Worm (Caenorhabditis elegans) whole organism, late embryonic: ENCODE measurements around the gene F49C5.9.

Experiments used
- C38D4.7 ChIP-seq: fragments of 200-800 bp; sonication (Bioruptor generic); optimal IDR thresholded peaks from 2 replicates; lab custom pipeline; 2018; ENCODE audit warnings: mild to moderate bottlenecking, missing genetic modification characterization, moderate library complexity, missing compliant biosample characterization
- K02D7.2 ChIP-seq: sonication (generic microtip); optimal IDR thresholded peaks from 2 replicates; lab custom pipeline; 2017; ENCODE audit warnings: mild to moderate bottlenecking, missing genetic modification characterization, missing compliant biosample characterization
- T23F11.4 ChIP-seq: fragments of 200-800 bp; sonication (Bioruptor generic); optimal IDR thresholded peaks from 2 replicates; lab custom pipeline; 2018; ENCODE audit warnings: mild to moderate bottlenecking, missing genetic modification characterization, missing compliant biosample characterization
- Y22D7AL.16 ChIP-seq: sonication (generic microtip); optimal IDR thresholded peaks from 2 replicates; lab custom pipeline; 2016; ENCODE audit warnings: missing genetic modification characterization, missing compliant biosample characterization
- ama-1 ChIP-seq: fragments of 150-350 bp; optimal IDR thresholded peaks from 2 replicates; lab custom pipeline; 2014
- ceh-19 ChIP-seq: fragments of 200-800 bp; sonication (Bioruptor generic); optimal IDR thresholded peaks from 2 replicates; lab custom pipeline; 2018; ENCODE audit warnings: mild to moderate bottlenecking, missing genetic modification characterization, missing compliant biosample characterization
- ceh-2 ChIP-seq: sonication (generic microtip); optimal IDR thresholded peaks from 2 replicates; lab custom pipeline; 2016; ENCODE audit warnings: missing genotype, missing genetic modification characterization, missing compliant biosample characterization
- ceh-22 ChIP-seq: sonication (generic microtip); optimal IDR thresholded peaks from 2 replicates; lab custom pipeline; 2017; ENCODE audit warnings: missing biosample characterization, missing genetic modification characterization
- ceh-24 ChIP-seq: sonication (generic microtip); optimal IDR thresholded peaks from 2 replicates; lab custom pipeline; 2016; ENCODE audit warnings: mild to moderate bottlenecking, missing genetic modification characterization, missing compliant biosample characterization
- ceh-30 ChIP-seq: fragments of 150-350 bp; optimal IDR thresholded peaks from 2 replicates; lab custom pipeline; 2014; ENCODE audit warnings: missing biosample characterization, missing genetic modification characterization
- ceh-31 ChIP-seq: sonication (generic microtip); optimal IDR thresholded peaks from 2 replicates; lab custom pipeline; 2016; ENCODE audit warnings: missing genetic modification characterization, missing compliant biosample characterization
- ceh-45 ChIP-seq: fragments of 200-800 bp; sonication (Bioruptor generic); IDR thresholded peaks from 2 replicates; pipeline ENCODE4 v1.3.6; 2022; ENCODE audit warnings: missing genetic modification reagents, missing genetic modification characterization, missing compliant biosample characterization
- ceh-48 ChIP-seq: sonication (generic microtip); optimal IDR thresholded peaks from 2 replicates; lab custom pipeline; 2016; ENCODE audit warnings: missing genetic modification characterization, inconsistent platforms, missing compliant biosample characterization
- dmd-4 ChIP-seq: sonication (generic microtip); optimal IDR thresholded peaks from 2 replicates; lab custom pipeline; 2016; ENCODE audit warnings: borderline replicate concordance, missing genetic modification characterization, missing compliant biosample characterization
- dve-1 ChIP-seq: sonication (generic microtip); optimal IDR thresholded peaks from 2 replicates; lab custom pipeline; 2017; ENCODE audit warnings: antibody characterized with exemption, mild to moderate bottlenecking, missing genetic modification characterization, missing compliant biosample characterization
- elt-2 ChIP-seq: sonication (generic microtip); optimal IDR thresholded peaks from 2 replicates; lab custom pipeline; 2016; ENCODE audit warnings: missing genetic modification reagents, missing genetic modification characterization, missing compliant biosample characterization
- elt-4 ChIP-seq: sonication (generic microtip); optimal IDR thresholded peaks from 2 replicates; lab custom pipeline; 2016; ENCODE audit warnings: missing genetic modification characterization, missing compliant biosample characterization
- ets-4 ChIP-seq: sonication (generic microtip); optimal IDR thresholded peaks from 2 replicates; lab custom pipeline; 2016; ENCODE audit warnings: missing genetic modification characterization, missing compliant biosample characterization
- fax-1 ChIP-seq: sonication (generic microtip); optimal IDR thresholded peaks from 2 replicates; lab custom pipeline; 2016; ENCODE audit warnings: missing genotype, missing genetic modification characterization, missing compliant biosample characterization
- fkh-10 ChIP-seq: fragments of 150-350 bp; optimal IDR thresholded peaks from 2 replicates; lab custom pipeline; 2014; ENCODE audit warnings: missing biosample characterization, missing genetic modification reagents, missing genetic modification characterization
- gmeb-2 ChIP-seq: sonication (generic microtip); optimal IDR thresholded peaks from 2 replicates; lab custom pipeline; 2016; ENCODE audit warnings: missing genetic modification characterization, inconsistent platforms, missing compliant biosample characterization
- hlh-13 ChIP-seq: fragments of 200-800 bp; sonication (Bioruptor generic); optimal IDR thresholded peaks from 2 replicates; lab custom pipeline; 2018; ENCODE audit warnings: mild to moderate bottlenecking, missing genetic modification characterization, missing compliant biosample characterization
- hlh-30 ChIP-seq: sonication (generic microtip); optimal IDR thresholded peaks from 2 replicates; lab custom pipeline; 2017; ENCODE audit warnings: antibody characterized with exemption, missing genetic modification characterization, missing compliant biosample characterization; ENCODE audit not compliant: insufficient read depth
- hlh-8 ChIP-seq: sonication (generic microtip); optimal IDR thresholded peaks from 2 replicates; lab custom pipeline; 2016; ENCODE audit warnings: missing genotype, missing genetic modification characterization, missing compliant biosample characterization
- lim-6 ChIP-seq: sonication (generic microtip); optimal IDR thresholded peaks from 2 replicates; lab custom pipeline; 2016; ENCODE audit warnings: missing genetic modification characterization, missing compliant biosample characterization
- lin-11 ChIP-seq: fragments of 200-800 bp; sonication (Bioruptor generic); optimal IDR thresholded peaks from 2 replicates; lab custom pipeline; 2018; ENCODE audit warnings: mild to moderate bottlenecking, missing genetic modification characterization, missing compliant biosample characterization
- mec-3 ChIP-seq: sonication (generic microtip); optimal IDR thresholded peaks from 2 replicates; lab custom pipeline; 2016; ENCODE audit warnings: borderline replicate concordance, missing genetic modification characterization, missing compliant biosample characterization
- nhr-11 ChIP-seq: fragments of 150-350 bp; optimal IDR thresholded peaks from 2 replicates; lab custom pipeline; 2014; ENCODE audit warnings: missing biosample characterization, missing genetic modification characterization
- nhr-232 ChIP-seq: sonication (generic microtip); optimal IDR thresholded peaks from 2 replicates; lab custom pipeline; 2016; ENCODE audit warnings: missing genetic modification characterization, missing compliant biosample characterization
- npax-4 ChIP-seq: sonication (generic microtip); optimal IDR thresholded peaks from 2 replicates; lab custom pipeline; 2016; ENCODE audit warnings: missing genetic modification characterization, missing compliant biosample characterization
- pat-9 ChIP-seq: fragments of 200-800 bp; sonication (Bioruptor generic); optimal IDR thresholded peaks from 2 replicates; lab custom pipeline; 2018; ENCODE audit warnings: mild to moderate bottlenecking, missing genetic modification characterization, moderate library complexity, missing compliant biosample characterization
- pax-1 ChIP-seq: fragments of 150-350 bp; optimal IDR thresholded peaks from 2 replicates; lab custom pipeline; 2014; ENCODE audit warnings: missing biosample characterization, missing genetic modification characterization
- pha-2 ChIP-seq: sonication (generic microtip); optimal IDR thresholded peaks from 2 replicates; lab custom pipeline; 2017; ENCODE audit warnings: mild to moderate bottlenecking, missing genetic modification characterization, missing compliant biosample characterization
- pha-4 ChIP-seq: fragments of 150-350 bp; optimal IDR thresholded peaks from 2 replicates; lab custom pipeline; 2018; ENCODE audit warnings: missing biosample characterization, missing genetic modification reagents, missing genetic modification characterization
- sox-2 ChIP-seq: fragments of 200-800 bp; sonication (Bioruptor generic); IDR thresholded peaks from 2 replicates; pipeline ENCODE4 v1.3.6; 2022; ENCODE audit warnings: missing genetic modification reagents, missing genetic modification characterization, missing compliant biosample characterization
- sox-4 ChIP-seq: sonication (generic microtip); optimal IDR thresholded peaks from 2 replicates; lab custom pipeline; 2017; ENCODE audit warnings: mild to moderate bottlenecking, missing genetic modification characterization, inconsistent platforms, missing compliant biosample characterization
- syd-9 ChIP-seq: sonication (generic microtip); optimal IDR thresholded peaks from 2 replicates; lab custom pipeline; 2016; ENCODE audit warnings: mild to moderate bottlenecking, missing genetic modification characterization, moderate library complexity, missing compliant biosample characterization
- tbx-2 ChIP-seq: sonication (generic microtip); optimal IDR thresholded peaks from 2 replicates; lab custom pipeline; 2016; ENCODE audit warnings: missing genetic modification characterization, missing compliant biosample characterization
- tbx-7 ChIP-seq: sonication (generic microtip); optimal IDR thresholded peaks from 2 replicates; lab custom pipeline; 2016; ENCODE audit warnings: missing genotype, missing genetic modification characterization, missing compliant biosample characterization
- ttx-3 ChIP-seq: sonication (generic microtip); optimal IDR thresholded peaks from 2 replicates; lab custom pipeline; 2016; ENCODE audit warnings: missing genetic modification reagents, missing genetic modification characterization, missing compliant biosample characterization
- unc-3 ChIP-seq, 2 experiments: fragments of 200-800 bp in 1 of 2; sonication (Bioruptor generic) in 1 of 2; sonication (generic microtip) in 1 of 2; conservative IDR thresholded peaks in 1 of 2; optimal IDR thresholded peaks in 1 of 2; 2 replicates each; pipeline versions ENCODE4 v1.3.6 to Lab custom; 2016 to 2022; ENCODE audit warnings: missing compliant biosample characterization in 2 of 2, missing genetic modification characterization in 2 of 2, missing genetic modification reagents in 1 of 2
- unc-55 ChIP-seq: sonication (generic microtip); optimal IDR thresholded peaks from 2 replicates; lab custom pipeline; 2017; ENCODE audit warnings: missing biosample characterization, missing genetic modification reagents, missing genetic modification characterization
- unc-86 ChIP-seq: sonication (generic microtip); optimal IDR thresholded peaks from 2 replicates; lab custom pipeline; 2016; ENCODE audit warnings: missing genetic modification characterization, missing compliant biosample characterization
- zip-5 ChIP-seq: sonication (generic microtip); optimal IDR thresholded peaks from 2 replicates; lab custom pipeline; 2016; ENCODE audit warnings: missing genetic modification characterization, missing compliant biosample characterization
- ztf-16 ChIP-seq: sonication (generic microtip); optimal IDR thresholded peaks from 2 replicates; lab custom pipeline; 2017; ENCODE audit warnings: missing genetic modification characterization, missing compliant biosample characterization

F49C5.9 gene

DNA sequence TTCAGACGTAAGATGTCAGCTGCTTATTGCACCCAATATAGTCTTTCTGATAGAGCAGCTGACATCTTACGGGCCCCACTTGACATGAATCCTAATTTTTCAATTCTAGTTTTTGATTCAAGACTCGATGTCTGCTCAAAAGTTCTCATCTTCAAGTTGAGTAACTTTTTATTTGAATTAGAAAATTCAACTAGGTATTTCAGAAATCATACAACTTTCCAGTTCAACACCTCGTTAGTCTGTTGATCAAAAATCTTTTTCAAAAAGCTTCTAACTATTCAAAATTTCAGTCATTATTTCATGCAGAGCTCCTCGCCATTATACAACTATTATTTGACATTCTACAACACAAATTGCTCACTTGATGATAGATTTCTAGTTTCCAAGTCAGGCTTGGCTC lies 32.6 kb downstream of the F49C5.9 start, which contains the start of gene srh-73:
srh-73 (plus strand) TSS at position 301 of the 400 bp plus-strand sequence.
- TF ChIP-seq mec-3 (tag; lab: Kevin White, UChicago) (no peak), sox-2 (GFP tag; lab: Robert Waterston, UW) (no peak), hlh-8 (tag; lab: Kevin White, UChicago) (no peak), unc-3 (GFP tag; conservative IDR thresholded peaks at IDR 0.05; lab: Robert Waterston, UW) (no peak), unc-3 (tag; optimal IDR thresholded peaks at IDR 0.05; lab: Kevin White, UChicago) (no peak), unc-86 (tag; lab: Kevin White, UChicago) (no peak), nhr-11 (no peak), npax-4 (tag; lab: Kevin White, UChicago) (no peak), ceh-30 (tag; lab: Kevin White, UChicago) (no peak), pat-9 (tag; lab: Kevin White, UChicago) (no peak), ceh-31 (tag; lab: Kevin White, UChicago) (no peak), tbx-2 (tag; lab: Kevin White, UChicago) (no peak), hlh-30 (tag; lab: Kevin White, UChicago) (no peak), C38D4.7 (GFP tag; lab: Kevin White, UChicago) (no peak), gmeb-2 (tag; lab: Kevin White, UChicago) (no peak), fax-1 (tag; lab: Kevin White, UChicago) (no peak), ceh-24 (tag; lab: Kevin White, UChicago) (no peak)

DNA sequence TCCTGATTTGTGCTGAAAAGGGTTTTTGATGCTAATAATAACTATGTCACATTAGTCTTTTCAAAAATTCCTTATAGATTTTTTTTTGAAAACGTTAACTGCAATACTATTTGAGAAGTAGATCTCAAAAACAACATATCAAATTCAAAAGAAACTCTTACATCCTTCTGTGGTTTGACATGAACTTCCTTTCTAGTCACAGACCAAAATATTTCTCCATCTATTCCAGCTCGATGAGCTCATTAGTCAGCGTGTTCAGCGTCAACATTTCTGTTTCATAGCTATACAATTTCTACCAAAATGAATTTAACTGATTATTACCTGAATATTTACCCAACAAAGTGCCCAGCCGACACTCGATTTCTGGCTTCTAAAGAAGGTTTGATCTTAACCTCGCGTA lies 35.8 kb downstream of the F49C5.9 start, which contains the start of gene srh-67:
srh-67 (plus strand) TSS at position 301 of the 400 bp plus-strand sequence.
- TF ChIP-seq ceh-24 (tag; lab: Kevin White, UChicago) (no peak), K02D7.2 (no peak), lin-11 (tag; lab: Kevin White, UChicago) (no peak), ceh-19 (GFP tag; lab: Kevin White, UChicago) (no peak), ceh-2 (tag; lab: Kevin White, UChicago) (no peak), ama-1 (lab: Kevin White, UChicago) (no peak), ttx-3 (tag; lab: Kevin White, UChicago) (no peak), gmeb-2 (tag; lab: Kevin White, UChicago) (no peak), T23F11.4 (GFP tag; lab: Kevin White, UChicago) (no peak), ceh-45 (GFP tag; lab: Robert Waterston, UW) (no peak), hlh-13 (GFP tag; lab: Kevin White, UChicago) (no peak), pax-1 (tag; lab: Kevin White, UChicago) (no peak), elt-2 (tag; lab: Kevin White, UChicago) (no peak), fkh-10 (GFP tag; lab: Kevin White, UChicago) (no peak), nhr-232 (no peak), npax-4 (tag; lab: Kevin White, UChicago) (no peak), unc-86 (tag; lab: Kevin White, UChicago) (no peak), dve-1 (tag; lab: Kevin White, UChicago) (no peak)

DNA sequence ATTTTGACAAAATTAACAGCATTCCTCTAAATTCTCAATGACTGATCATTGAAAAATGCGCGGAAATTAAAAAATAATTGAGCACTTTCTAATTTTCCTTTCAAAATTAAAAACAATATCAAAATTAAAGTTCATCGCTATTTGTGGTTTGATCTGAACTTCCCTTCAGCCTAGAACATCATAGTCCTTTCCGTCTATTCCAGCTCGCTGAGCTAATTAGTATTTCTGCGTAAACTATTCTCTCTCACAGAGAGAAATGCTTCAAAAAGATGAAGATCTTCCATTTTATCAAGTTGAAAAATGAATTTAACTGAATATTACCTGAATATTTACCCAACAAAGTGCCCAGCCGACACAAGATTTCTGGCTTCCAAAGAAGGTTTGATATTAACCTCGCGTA lies 37.4 kb downstream of the F49C5.9 start, which contains the start of gene srh-68:
srh-68 (plus strand) TSS at position 301 of the 400 bp plus-strand sequence.
- no peak for TF ChIP-seq ceh-22 (tag; lab: Kevin White, UChicago)
- TF ChIP-seq lim-6 (tag; lab: Kevin White, UChicago) = no peak
- TF ChIP-seq K02D7.2 = no peak
- TF ChIP-seq pax-1 (tag; lab: Kevin White, UChicago) = no peak
- no peak for TF ChIP-seq ceh-31 (tag; lab: Kevin White, UChicago)
- TF ChIP-seq elt-4 (tag; lab: Kevin White, UChicago) = no peak
- TF ChIP-seq ceh-48 (tag; lab: Kevin White, UChicago) = no peak
- no peak for TF ChIP-seq fkh-10 (GFP tag; lab: Kevin White, UChicago)
- no peak for TF ChIP-seq pha-4 (tag; lab: Kevin White, UChicago)

DNA sequence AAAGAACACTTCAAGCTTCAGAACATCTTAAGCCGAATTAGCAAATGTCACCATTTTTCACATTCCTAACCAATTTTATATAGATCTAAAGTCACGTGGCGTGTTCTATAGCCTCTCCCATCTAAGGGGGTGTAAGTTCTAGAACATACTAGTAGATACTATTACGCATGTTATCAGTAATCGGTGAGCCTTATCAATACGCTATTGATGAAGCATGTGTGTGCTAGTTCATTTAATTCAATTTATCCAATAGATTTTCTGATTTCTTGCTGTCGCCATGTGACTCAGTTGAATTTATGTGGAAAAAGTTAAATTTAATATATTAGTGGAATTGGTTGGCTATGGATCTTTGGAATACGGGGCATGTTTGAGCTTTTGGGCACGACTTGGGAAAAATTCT lies 37.9 kb downstream of the F49C5.9 start:
- TF ChIP-seq syd-9 (tag; lab: Kevin White, UChicago) (no peak), ztf-16 (tag; lab: Kevin White, UChicago) (no peak), zip-5 (tag; lab: Kevin White, UChicago) (no peak), ceh-24 (tag; lab: Kevin White, UChicago) (no peak), ceh-22 (tag; lab: Kevin White, UChicago) (no peak), ttx-3 (tag; lab: Kevin White, UChicago) (no peak), tbx-7 (no peak), ets-4 (tag; lab: Kevin White, UChicago) (no peak), ceh-48 (tag; lab: Kevin White, UChicago) (no peak), dmd-4 (no peak), sox-4 (tag; lab: Kevin White, UChicago) (no peak), C38D4.7 (GFP tag; lab: Kevin White, UChicago) (no peak), T23F11.4 (GFP tag; lab: Kevin White, UChicago) (no peak), sox-2 (GFP tag; lab: Robert Waterston, UW) (no peak), Y22D7AL.16 (no peak), ceh-31 (tag; lab: Kevin White, UChicago) (no peak), pha-2 (tag; lab: Kevin White, UChicago) (no peak), ceh-45 (GFP tag; lab: Robert Waterston, UW) (no peak), unc-55 (GFP tag; lab: Kevin White, UChicago) (no peak)
